Fruit fly (Drosophila melanogaster) whole organism, adult: ENCODE measurements around the gene CG33639.

Experiments used
- CG12768 ChIP-seq: fragments of 200-800 bp; sonication (Bioruptor generic); optimal IDR thresholded peaks from 2 replicates; lab custom pipeline; 2017; ENCODE audit warnings: missing biosample characterization, missing genetic modification characterization, mild to moderate bottlenecking, moderate library complexity, missing genetic modification reagents
- CG33017 ChIP-seq: fragments of 200-800 bp; sonication (Bioruptor generic); optimal IDR thresholded peaks from 2 replicates; lab custom pipeline; 2018; ENCODE audit warnings: missing biosample characterization, mild to moderate bottlenecking, missing genetic modification characterization, moderate library complexity
- CG7045 ChIP-seq: fragments of 200-800 bp; sonication (Bioruptor generic); optimal IDR thresholded peaks from 2 replicates; lab custom pipeline; 2017; ENCODE audit warnings: missing biosample characterization, mild to moderate bottlenecking, missing genetic modification characterization
- CG7101 ChIP-seq: fragments of 200-800 bp; sonication (Bioruptor generic); optimal IDR thresholded peaks from 2 replicates; lab custom pipeline; 2018; ENCODE audit warnings: missing biosample characterization, mild to moderate bottlenecking, missing genetic modification characterization, moderate library complexity
- Hr96 ChIP-seq: fragments of 200-800 bp; sonication (Bioruptor generic); optimal IDR thresholded peaks from 2 replicates; lab custom pipeline; 2016; ENCODE audit warnings: missing biosample characterization, missing genetic modification characterization
- cic ChIP-seq: fragments of 200-800 bp; sonication (Bioruptor generic); optimal IDR thresholded peaks from 2 replicates; lab custom pipeline; 2017; ENCODE audit warnings: missing biosample characterization, mild to moderate bottlenecking, missing genetic modification characterization, moderate library complexity
- kay ChIP-seq: fragments of 200-800 bp; sonication (Bioruptor generic); peaks from one replicate; lab custom pipeline; 2016; ENCODE audit warnings: missing biosample characterization, missing genetic modification characterization, borderline replicate concordance
- tj ChIP-seq: fragments of 200-800 bp; sonication (Bioruptor generic); optimal IDR thresholded peaks from 3 replicates; lab custom pipeline; 2017; ENCODE audit warnings: missing biosample characterization, mild to moderate bottlenecking, missing genetic modification characterization, moderate library complexity
- toe ChIP-seq: fragments of 200-800 bp; sonication (Bioruptor generic); optimal IDR thresholded peaks from 2 replicates; lab custom pipeline; 2016; ENCODE audit warnings: missing biosample characterization, missing genetic modification characterization

- TF ChIP-seq CG7045 = no peak
- no peak for TF ChIP-seq kay (GFP tag; lab: Kevin White, UChicago)
- TF ChIP-seq Hr96 (GFP tag; lab: Kevin White, UChicago) = no peak
- no peak for TF ChIP-seq CG12768 (GFP tag; lab: Kevin White, UChicago)
- no peak for TF ChIP-seq CG33017 (tag; lab: Kevin White, UChicago)
- no peak for TF ChIP-seq tj
- no peak for TF ChIP-seq CG7101 (tag; lab: Kevin White, UChicago)
- no peak for TF ChIP-seq toe (GFP tag; lab: Kevin White, UChicago)
- TF ChIP-seq cic = no peak
Observed at dm6 chrX:18197642-18198041, 28.2 kb downstream of the CG33639 start.
